Worm (Caenorhabditis elegans): Measurements from ENCODE around the gene zipt-7.1.
A peak's percentile ranks its signal among the peaks of the same experiment; 100 is the strongest.

The zipt-7.1 gene

DNA sequence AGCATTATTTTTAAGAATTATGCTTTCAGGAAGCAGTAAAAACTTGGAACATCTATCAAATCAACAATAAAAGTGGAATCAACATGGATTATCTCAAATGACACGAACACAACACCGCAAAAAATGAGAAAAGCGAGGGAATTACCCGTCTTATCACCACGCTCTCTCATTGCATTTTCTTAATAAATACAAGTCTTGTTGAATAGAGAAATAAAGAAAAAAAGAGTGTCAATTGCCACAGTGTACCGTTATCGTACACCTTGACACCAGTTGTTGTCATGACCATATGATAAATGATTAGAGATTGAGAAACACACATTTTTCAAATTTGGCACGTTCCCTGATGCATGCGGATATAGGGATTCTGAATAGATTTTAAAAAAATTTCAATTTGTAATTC is 24.2 kb downstream of the zipt-7.1 start:
- no peak for TF ChIP-seq nhr-237 (tag; optimal IDR thresholded peaks at IDR 0.05)
- TF ChIP-seq tbx-2 (tag; optimal IDR thresholded peaks at IDR 0.05): no peak
- no peak for TF ChIP-seq snpc-4 (tag; optimal IDR thresholded peaks at IDR 0.05)
- no peak for TF ChIP-seq hpl-2 (GFP tag; optimal IDR thresholded peaks at IDR 0.05)
- no peak for TF ChIP-seq alr-1 (tag; optimal IDR thresholded peaks at IDR 0.05; ENCODE audit: borderline replicate concordance)
- no peak for TF ChIP-seq ceh-63 (GFP tag; optimal IDR thresholded peaks at IDR 0.05)
- peak; percentile 15 for TF ChIP-seq nhr-90 (tag; optimal IDR thresholded peaks at IDR 0.05; ENCODE audit: poor library complexity)
- TF ChIP-seq lin-35 (GFP tag; optimal IDR thresholded peaks at IDR 0.05): peak in 1 of 2 experiments; percentile 69
- TF ChIP-seq fkh-10 (GFP tag; optimal IDR thresholded peaks at IDR 0.05): no peak
- no peak for TF ChIP-seq vab-15 (tag; optimal IDR thresholded peaks at IDR 0.05)
- TF ChIP-seq ceh-90 (tag; optimal IDR thresholded peaks at IDR 0.05): no peak
- TF ChIP-seq nhr-12 (tag; optimal IDR thresholded peaks at IDR 0.05): no peak
- no peak for TF ChIP-seq ceh-82 (tag; optimal IDR thresholded peaks at IDR 0.05)
- TF ChIP-seq nhr-11 (tag; optimal IDR thresholded peaks at IDR 0.05): no peak
- no peak for TF ChIP-seq lir-3 (tag; optimal IDR thresholded peaks at IDR 0.05; ENCODE audit: poor library complexity)
- TF ChIP-seq grh-1 (GFP tag; IDR thresholded peaks at IDR 0.05): no peak
- TF ChIP-seq skn-1 (tag; optimal IDR thresholded peaks at IDR 0.05): no peak
- TF ChIP-seq unc-130 (tag; optimal IDR thresholded peaks at IDR 0.05): no peak
- no peak for TF ChIP-seq pag-3 (tag; optimal IDR thresholded peaks at IDR 0.05; ENCODE audit: borderline replicate concordance, insufficient read depth)
- no peak for TF ChIP-seq swsn-7 (tag; optimal IDR thresholded peaks at IDR 0.05)
- no peak for TF ChIP-seq ces-1 (GFP tag; optimal IDR thresholded peaks at IDR 0.05)
- TF ChIP-seq pax-3 (tag; optimal IDR thresholded peaks at IDR 0.05): no peak
- TF ChIP-seq lin-13 (GFP tag; optimal IDR thresholded peaks at IDR 0.05): no peak
- TF ChIP-seq lsy-2 (tag; optimal IDR thresholded peaks at IDR 0.05): peak in 1 of 2 experiments; percentile 17
- TF ChIP-seq ztf-4 (tag; optimal IDR thresholded peaks at IDR 0.05): no peak
- TF ChIP-seq ztf-11 (tag; optimal IDR thresholded peaks at IDR 0.05): no peak
- TF ChIP-seq nhr-20 (tag; optimal IDR thresholded peaks at IDR 0.05): peak; percentile 27
- TF ChIP-seq egl-13 (tag; optimal IDR thresholded peaks at IDR 0.05): no peak
- TF ChIP-seq irx-1 (tag; optimal IDR thresholded peaks at IDR 0.05): no peak
- TF ChIP-seq ets-5 (GFP tag; IDR thresholded peaks at IDR 0.05): no peak
- no peak for TF ChIP-seq hlh-17 (GFP tag; optimal IDR thresholded peaks at IDR 0.05; ENCODE audit: borderline replicate concordance)
- no peak for TF ChIP-seq sup-37 (GFP tag; optimal IDR thresholded peaks at IDR 0.05)
- TF ChIP-seq mep-1 (tag; optimal IDR thresholded peaks at IDR 0.05): no peak
- TF ChIP-seq elt-3 (tag; optimal IDR thresholded peaks at IDR 0.05): peak in 2 of 6 experiments; percentile 0 to 24
- TF ChIP-seq nhr-84 (tag; optimal IDR thresholded peaks at IDR 0.05): no peak
- TF ChIP-seq ceh-88 (GFP tag; IDR thresholded peaks at IDR 0.05): no peak
- TF ChIP-seq aly-2 (tag; optimal IDR thresholded peaks at IDR 0.05): no peak
- no peak for TF ChIP-seq sptf-1 (tag; optimal IDR thresholded peaks at IDR 0.05)
- TF ChIP-seq lin-14 (GFP tag; optimal IDR thresholded peaks at IDR 0.05): no peak
- TF ChIP-seq nhr-19 (GFP tag; conservative IDR thresholded peaks at IDR 0.05): no peak
- peak; percentile 52 for TF ChIP-seq blmp-1 (tag; optimal IDR thresholded peaks at IDR 0.05)
- no peak for TF ChIP-seq unc-98 (GFP tag; IDR thresholded peaks at IDR 0.05)
- no peak for TF ChIP-seq nhr-71 (tag; optimal IDR thresholded peaks at IDR 0.05)
- TF ChIP-seq snu-23 (GFP tag; optimal IDR thresholded peaks at IDR 0.05): peak; percentile 20
- TF ChIP-seq zag-1 (tag; optimal IDR thresholded peaks at IDR 0.05): no peak
- no peak for TF ChIP-seq xbp-1 (tag; optimal IDR thresholded peaks at IDR 0.05)
- no peak for TF ChIP-seq Y116A8C.19 (tag; optimal IDR thresholded peaks at IDR 0.05; ENCODE audit: borderline replicate concordance)
- peak; percentile 6 for TF ChIP-seq pqm-1 (tag; optimal IDR thresholded peaks at IDR 0.05)
- TF ChIP-seq elt-2 (tag; optimal IDR thresholded peaks at IDR 0.05): peak; percentile 85
- no peak for TF ChIP-seq hlh-4 (tag; optimal IDR thresholded peaks at IDR 0.05)
- no peak for TF ChIP-seq C04F5.9 (tag; optimal IDR thresholded peaks at IDR 0.05)
- TF ChIP-seq egl-27 (tag; optimal IDR thresholded peaks at IDR 0.05): no peak
